Fruit fly (Drosophila melanogaster) whole organism: Measurements from ENCODE around the gene CG18586.

Source experiments
- CG8478 ChIP-seq: fragments of >200 bp; optimal IDR thresholded peaks from 2 replicates; lab custom pipeline; 2018; ENCODE audit warnings: inconsistent platforms
- Dll ChIP-seq: fragments of >200 bp; optimal IDR thresholded peaks from 2 replicates; lab custom pipeline; 2017
- pan ChIP-seq: fragments of >200 bp; optimal IDR thresholded peaks from 2 replicates; lab custom pipeline; 2017
- psq ChIP-seq: fragments of >200 bp; optimal IDR thresholded peaks from 2 replicates; lab custom pipeline; 2017
- usp ChIP-seq: fragments of >200 bp; optimal IDR thresholded peaks from 2 replicates; lab custom pipeline; 2017; ENCODE audit warnings: missing biosample characterization, missing genetic modification characterization, mixed read lengths

DNA sequence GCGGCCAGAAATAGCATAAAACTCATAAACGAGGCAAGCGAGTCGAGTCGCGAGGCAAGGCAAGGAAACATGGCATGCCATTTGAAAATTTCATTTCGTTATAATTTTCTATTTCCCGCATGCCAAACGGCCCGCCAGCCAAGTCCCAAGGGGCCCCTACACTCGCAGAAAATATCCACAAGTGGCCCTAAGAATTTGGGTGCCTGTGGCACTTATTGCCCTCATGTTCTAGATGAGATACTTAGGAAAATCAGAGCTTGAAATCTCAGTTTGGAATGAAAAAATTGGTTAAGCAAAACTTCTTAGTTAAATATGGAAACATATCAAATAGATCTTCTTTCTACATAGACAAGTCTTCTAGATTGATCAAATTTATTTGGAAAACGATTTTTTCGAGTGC is 34.8 kb upstream of the CG18586 start:
- TF ChIP-seq Dll (lab: Kevin White, UChicago) (no peak), psq (lab: Kevin White, UChicago) (no peak), CG8478 (lab: Kevin White, UChicago) (no peak), usp (no peak), pan (lab: Kevin White, UChicago) (no peak)
